Worm (Caenorhabditis elegans) whole organism, L4/young adult: Measurements from ENCODE around the gene ceh-100.

Source experiments
- dao-5 ChIP-seq: sonication (generic microtip); optimal IDR thresholded peaks from 2 replicates; lab custom pipeline; 2016; ENCODE audit warnings: missing genotype, missing genetic modification characterization, moderate library complexity, missing compliant biosample characterization
- him-1 ChIP-seq: sonication (generic microtip); optimal IDR thresholded peaks from 2 replicates; lab custom pipeline; 2016; ENCODE audit warnings: missing genotype, missing genetic modification reagents, missing genetic modification characterization, missing compliant biosample characterization

DNA sequence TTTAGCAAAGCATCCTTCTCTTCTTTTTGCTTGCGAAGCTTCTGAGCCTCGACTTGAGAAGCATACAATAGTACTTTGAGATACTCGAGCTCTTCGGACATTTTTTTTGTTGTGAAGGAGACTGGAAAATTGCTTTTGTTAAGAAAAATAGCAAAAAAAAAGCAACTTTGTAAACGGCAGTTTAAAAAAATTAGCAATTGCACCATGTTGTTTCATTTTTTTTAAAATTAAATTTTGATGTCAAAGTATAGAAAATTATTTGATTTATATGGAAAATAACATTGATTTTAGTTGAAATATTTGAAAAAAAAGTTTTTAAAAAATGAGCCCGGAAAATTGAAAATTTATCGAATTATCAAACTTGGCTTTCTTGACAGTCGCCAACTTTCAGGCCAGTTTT lies 28.8 kb downstream of the ceh-100 start, which contains the start of gene Y38E10A.3:
- TF ChIP-seq him-1 (tag; lab: Kevin White, UChicago) (no peak), dao-5 (tag; lab: Kevin White, UChicago) (no peak)
